Fruit fly (Drosophila melanogaster): Measurements from ENCODE around the gene Sf3b6.

The Sf3b6 gene

dm6 chr3L:6192822-6193555 is at the start of gene Sf3b6, which contains the start of gene Tnpo (continued):
- peak; percentile 47 for TF ChIP-seq CG7368 (GFP tag; optimal IDR thresholded peaks at IDR 0.05)
- no peak for TF ChIP-seq svp (GFP tag)
- TF ChIP-seq CG6792 (GFP tag; optimal IDR thresholded peaks at IDR 0.05): peak; percentile 75
- TF ChIP-seq Met (GFP tag; optimal IDR thresholded peaks at IDR 0.05): peak; percentile 82
- peak; percentile 73 for TF ChIP-seq CG10669 (GFP tag; optimal IDR thresholded peaks at IDR 0.05)
- no peak for TF ChIP-seq CG32006 (GFP tag; optimal IDR thresholded peaks at IDR 0.05)
- TF ChIP-seq fd59A (GFP tag; optimal IDR thresholded peaks at IDR 0.05): peak; percentile 52
- peak; percentile 90 for TF ChIP-seq Sox15 (GFP tag; optimal IDR thresholded peaks at IDR 0.05)
- TF ChIP-seq CG8632 (GFP tag; optimal IDR thresholded peaks at IDR 0.05): peak; percentile 70

dm6 chr3L:6239968-6240367 is 47.0 kb upstream of the Sf3b6 start, which contains the start of gene CG10226:
Gene CG10226 (minus strand): TSS chr3L:6240068.
- TF ChIP-seq CG8632 (GFP tag; optimal IDR thresholded peaks at IDR 0.05) (no peak), Sox15 (GFP tag; optimal IDR thresholded peaks at IDR 0.05) (no peak), CG3032 (tag; optimal IDR thresholded peaks at IDR 0.05) (no peak), salr (GFP tag; optimal IDR thresholded peaks at IDR 0.05) (no peak), CG32006 (GFP tag; optimal IDR thresholded peaks at IDR 0.05) (no peak), Blimp-1 (GFP tag; optimal IDR thresholded peaks at IDR 0.05) (no peak), CG9139 (GFP tag; optimal IDR thresholded peaks at IDR 0.05) (no peak), CG6276 (GFP tag; optimal IDR thresholded peaks at IDR 0.05) (no peak), Ets21C (GFP tag; optimal IDR thresholded peaks at IDR 0.05) (no peak), fd85E (GFP tag; optimal IDR thresholded peaks at IDR 0.05) (no peak), cyc (GFP tag; optimal IDR thresholded peaks at IDR 0.05) (no peak), Sox102F (GFP tag; optimal IDR thresholded peaks at IDR 0.05) (no peak), CG15336 (GFP tag; IDR thresholded peaks at IDR 0.05) (no peak)

dm6 chr3L:6234035-6234434 is 41.1 kb upstream of the Sf3b6 start, which contains the start of gene CG42714:
Gene CG42714 (minus strand): TSS chr3L:6234056.
- no peak for TF ChIP-seq net (GFP tag; optimal IDR thresholded peaks at IDR 0.05)
- TF ChIP-seq CG15336 (GFP tag; IDR thresholded peaks at IDR 0.05): no peak
- no peak for TF ChIP-seq Smox (GFP tag; optimal IDR thresholded peaks at IDR 0.05)
- no peak for TF ChIP-seq CG1621 (tag; optimal IDR thresholded peaks at IDR 0.05)
- TF ChIP-seq OdsH (GFP tag; optimal IDR thresholded peaks at IDR 0.05): no peak
- TF ChIP-seq CG11902 (GFP tag; optimal IDR thresholded peaks at IDR 0.05): no peak
- no peak for TF ChIP-seq CG34406 (GFP tag; optimal IDR thresholded peaks at IDR 0.05)
- TF ChIP-seq Hr39 (GFP tag; optimal IDR thresholded peaks at IDR 0.05): no peak
- TF ChIP-seq Gug (GFP tag; IDR thresholded peaks at IDR 0.05): no peak
- no peak for TF ChIP-seq CG8319 (GFP tag; optimal IDR thresholded peaks at IDR 0.05)
- TF ChIP-seq spab (GFP tag; optimal IDR thresholded peaks at IDR 0.05): no peak
- no peak for TF ChIP-seq Sox14 (GFP tag; optimal IDR thresholded peaks at IDR 0.05)
- TF ChIP-seq Sox102F (GFP tag; optimal IDR thresholded peaks at IDR 0.05): no peak
- no peak for TF ChIP-seq CG10631 (GFP tag; optimal IDR thresholded peaks at IDR 0.05)
- no peak for TF ChIP-seq topi (GFP tag; optimal IDR thresholded peaks at IDR 0.05)
- TF ChIP-seq CG6854 (GFP tag; optimal IDR thresholded peaks at IDR 0.05): no peak
- no peak for TF ChIP-seq CG4318 (GFP tag; optimal IDR thresholded peaks at IDR 0.05)

dm6 chr3L:6233281-6233680 is 40.3 kb upstream of the Sf3b6 start, which contains the start of gene BG642312:
Gene BG642312 (minus strand): TSS chr3L:6233381.
- TF ChIP-seq lz (GFP tag; optimal IDR thresholded peaks at IDR 0.05) (no peak), Eip75B (GFP tag; optimal IDR thresholded peaks at IDR 0.05) (no peak), spab (GFP tag; optimal IDR thresholded peaks at IDR 0.05) (no peak), dsx (GFP tag; optimal IDR thresholded peaks at IDR 0.05; ENCODE audit: poor library complexity, severe bottlenecking) (no peak), Gug (GFP tag; IDR thresholded peaks at IDR 0.05) (no peak), Ets96B (tag; optimal IDR thresholded peaks at IDR 0.05) (no peak), CG6854 (GFP tag; optimal IDR thresholded peaks at IDR 0.05) (no peak), CG11762 (GFP tag; optimal IDR thresholded peaks at IDR 0.05; ENCODE audit: insufficient read depth) (no peak), salr (GFP tag; optimal IDR thresholded peaks at IDR 0.05) (no peak), CG3032 (tag; optimal IDR thresholded peaks at IDR 0.05) (no peak), Met (GFP tag; optimal IDR thresholded peaks at IDR 0.05) (no peak), CG31627 (GFP tag; optimal IDR thresholded peaks at IDR 0.05) (no peak), Blimp-1 (GFP tag; optimal IDR thresholded peaks at IDR 0.05) (no peak), CG7368 (GFP tag; optimal IDR thresholded peaks at IDR 0.05) (no peak), fkh (GFP tag; optimal IDR thresholded peaks at IDR 0.05) (no peak), Hr38 (GFP tag; optimal IDR thresholded peaks at IDR 0.05) (no peak), CG9139 (GFP tag; optimal IDR thresholded peaks at IDR 0.05) (no peak), Hr39 (GFP tag; optimal IDR thresholded peaks at IDR 0.05) (no peak), CG4318 (GFP tag; optimal IDR thresholded peaks at IDR 0.05) (no peak)
